Worm (Caenorhabditis elegans) whole organism, L1 larva: ENCODE results near the gene imb-2.
"Not testable (repeated sequence)": the region's sequence is repeated elsewhere in the genome, so short reads cannot be mapped to it uniquely, and the experiment has no call there.

Experiments
- C04F5.9 ChIP-seq: sonication (generic microtip); optimal IDR thresholded peaks from 2 replicates; lab custom pipeline; 2016; ENCODE audit warnings: missing genetic modification characterization, missing compliant biosample characterization
- C16A3.4 ChIP-seq: fragments of 150-350 bp; optimal IDR thresholded peaks from 2 replicates; lab custom pipeline; 2014; ENCODE audit warnings: missing biosample characterization, missing genetic modification characterization
- F16B12.6 ChIP-seq: fragments of 150-350 bp; optimal IDR thresholded peaks from 2 replicates; lab custom pipeline; 2014; ENCODE audit warnings: missing biosample characterization, missing genetic modification characterization
- Y116A8C.19 ChIP-seq: sonication (generic microtip); optimal IDR thresholded peaks from 2 replicates; lab custom pipeline; 2016; ENCODE audit warnings: missing compliant biosample characterization, missing genetic modification characterization, borderline replicate concordance
- aha-1 ChIP-seq: fragments of 150-350 bp; optimal IDR thresholded peaks from 2 replicates; lab custom pipeline; 2014; ENCODE audit warnings: missing biosample characterization, missing genetic modification characterization
- blmp-1 ChIP-seq: fragments of 150-350 bp; optimal IDR thresholded peaks from 2 replicates; lab custom pipeline; 2014; ENCODE audit warnings: missing biosample characterization, missing genetic modification characterization
- ceh-8 ChIP-seq: fragments of 200-800 bp; sonication (Bioruptor generic); optimal IDR thresholded peaks from 2 replicates; lab custom pipeline; 2018; ENCODE audit warnings: mild to moderate bottlenecking, missing genetic modification characterization, moderate library complexity, missing compliant biosample characterization
- ceh-90 ChIP-seq: sonication (generic microtip); optimal IDR thresholded peaks from 2 replicates; lab custom pipeline; 2016; ENCODE audit warnings: missing genetic modification characterization, missing compliant biosample characterization
- ces-1 ChIP-seq: fragments of 150-350 bp; optimal IDR thresholded peaks from 2 replicates; lab custom pipeline; 2014; ENCODE audit warnings: missing biosample characterization, missing genetic modification reagents, missing genetic modification characterization
- dpl-1 ChIP-seq, 3 experiments: fragments of 150-350 bp in 2 of 3; sonication (generic microtip) in 1 of 3; optimal IDR thresholded peaks; 2 replicates each; lab custom pipeline; 2014 to 2017; ENCODE audit warnings: missing biosample characterization in 3 of 3, missing genetic modification characterization in 3 of 3, missing genetic modification reagents in 3 of 3
- efl-1 ChIP-seq, 4 experiments: fragments of 150-350 bp; optimal IDR thresholded peaks in 3 of 4; peaks in 1 of 4; 1 replicate in 1 of 4; 2 replicates in 3 of 4; lab custom pipeline; 2014; ENCODE audit warnings: missing biosample characterization in 2 of 4, missing genetic modification characterization in 2 of 4, missing genetic modification reagents in 2 of 4
- efl-3 ChIP-seq: fragments of 200-800 bp; sonication (Bioruptor generic); optimal IDR thresholded peaks from 2 replicates; lab custom pipeline; 2018; ENCODE audit warnings: mild to moderate bottlenecking, missing genetic modification characterization, missing compliant biosample characterization
- elt-3 ChIP-seq, 6 experiments: fragments of 150-350 bp in 1 of 6; sonication (generic microtip); optimal IDR thresholded peaks; 2 replicates each; lab custom pipeline; 2017 to 2018; ENCODE audit warnings: missing biosample characterization in 6 of 6, missing genetic modification characterization in 6 of 6, inconsistent platforms in 1 of 6
- fkh-10 ChIP-seq: sonication (generic microtip); optimal IDR thresholded peaks from 2 replicates; lab custom pipeline; 2017; ENCODE audit warnings: missing biosample characterization, missing genetic modification reagents, missing genetic modification characterization
- fkh-8 ChIP-seq: sonication (generic microtip); optimal IDR thresholded peaks from 2 replicates; lab custom pipeline; 2016; ENCODE audit warnings: mild to moderate bottlenecking, missing genetic modification characterization, missing compliant biosample characterization
- fos-1 ChIP-seq: fragments of 150-350 bp; optimal IDR thresholded peaks from 2 replicates; lab custom pipeline; 2014; ENCODE audit warnings: missing biosample characterization, missing genetic modification characterization
- hlh-17 ChIP-seq: fragments of 200-800 bp; sonication (Bioruptor generic); optimal IDR thresholded peaks from 2 replicates; lab custom pipeline; 2018; ENCODE audit warnings: missing genetic modification characterization, mild to moderate bottlenecking, missing compliant biosample characterization, moderate library complexity, borderline replicate concordance
- irx-1 ChIP-seq: sonication (generic microtip); optimal IDR thresholded peaks from 2 replicates; lab custom pipeline; 2016; ENCODE audit warnings: missing genetic modification characterization, missing compliant biosample characterization
- isw-1 ChIP-seq: fragments of 200-800 bp; sonication (Bioruptor generic); IDR thresholded peaks from 2 replicates; pipeline ENCODE4 v1.3.6; 2022; ENCODE audit warnings: missing genetic modification characterization, missing compliant biosample characterization
- jun-1 ChIP-seq: fragments of 150-350 bp; optimal IDR thresholded peaks from 2 replicates; lab custom pipeline; 2014; ENCODE audit warnings: missing biosample characterization, missing genetic modification reagents, missing genetic modification characterization
- lin-13 ChIP-seq: fragments of 150-350 bp; optimal IDR thresholded peaks from 2 replicates; lab custom pipeline; 2014; ENCODE audit warnings: missing biosample characterization, missing genetic modification reagents, missing genetic modification characterization
- lin-15B ChIP-seq: fragments of 150-350 bp; sonication (generic microtip); optimal IDR thresholded peaks from 3 replicates; lab custom pipeline; 2014; ENCODE audit warnings: missing biosample characterization, missing genetic modification characterization
- lin-35 ChIP-seq, 2 experiments: fragments of 150-350 bp; optimal IDR thresholded peaks; 2 replicates each; lab custom pipeline; 2014; ENCODE audit warnings: missing biosample characterization in 2 of 2, missing genetic modification characterization in 2 of 2, missing genetic modification reagents in 2 of 2
- lin-39 ChIP-seq: fragments of 150-350 bp; optimal IDR thresholded peaks from 2 replicates; lab custom pipeline; 2014; ENCODE audit warnings: missing biosample characterization, missing genetic modification reagents, missing genetic modification characterization
- lir-3 ChIP-seq: sonication (generic microtip); optimal IDR thresholded peaks from 2 replicates; lab custom pipeline; 2016; ENCODE audit warnings: mild to moderate bottlenecking, missing genetic modification characterization, moderate library complexity, missing compliant biosample characterization; ENCODE audit not compliant: poor library complexity
- lsy-2 ChIP-seq, 2 experiments: fragments of 150-350 bp; optimal IDR thresholded peaks; 2 replicates each; lab custom pipeline; 2014; ENCODE audit warnings: missing biosample characterization in 2 of 2, missing genetic modification characterization in 2 of 2
- nhr-12 ChIP-seq: sonication (generic microtip); optimal IDR thresholded peaks from 2 replicates; lab custom pipeline; 2017; ENCODE audit warnings: missing biosample characterization, missing genetic modification characterization
- nhr-20 ChIP-seq: sonication (generic microtip); optimal IDR thresholded peaks from 2 replicates; lab custom pipeline; 2016; ENCODE audit warnings: mild to moderate bottlenecking, missing genetic modification characterization, missing compliant biosample characterization
- nhr-237 ChIP-seq: fragments of 150-350 bp; optimal IDR thresholded peaks from 2 replicates; lab custom pipeline; 2014; ENCODE audit warnings: missing biosample characterization, missing genetic modification characterization
- nhr-47 ChIP-seq: sonication (generic microtip); optimal IDR thresholded peaks from 2 replicates; lab custom pipeline; 2016; ENCODE audit warnings: mild to moderate bottlenecking, missing genetic modification characterization, moderate library complexity, missing compliant biosample characterization
- nhr-84 ChIP-seq: sonication (generic microtip); optimal IDR thresholded peaks from 2 replicates; lab custom pipeline; 2017; ENCODE audit warnings: missing biosample characterization, missing genetic modification characterization
- nhr-85 ChIP-seq: sonication (generic microtip); peaks from one replicate; lab custom pipeline; 2016; ENCODE audit warnings: missing genetic modification characterization, inconsistent platforms, missing compliant biosample characterization
- pag-3 ChIP-seq: sonication (generic microtip); optimal IDR thresholded peaks from 2 replicates; lab custom pipeline; 2017; ENCODE audit warnings: missing genetic modification characterization, mild to moderate bottlenecking, missing compliant biosample characterization, antibody characterized with exemption, borderline replicate concordance; ENCODE audit not compliant: insufficient read depth
- rnt-1 ChIP-seq: sonication (generic microtip); optimal IDR thresholded peaks from 2 replicates; lab custom pipeline; 2016; ENCODE audit warnings: mild to moderate bottlenecking, missing genetic modification characterization, moderate library complexity, missing compliant biosample characterization
- sox-4 ChIP-seq: sonication (generic microtip); optimal IDR thresholded peaks from 2 replicates; lab custom pipeline; 2016; ENCODE audit warnings: missing genetic modification characterization, missing compliant biosample characterization
- sptf-1 ChIP-seq: fragments of 150-350 bp; optimal IDR thresholded peaks from 2 replicates; lab custom pipeline; 2014; ENCODE audit warnings: missing biosample characterization, missing genetic modification characterization
- swsn-7 ChIP-seq: sonication (generic microtip); optimal IDR thresholded peaks from 2 replicates; lab custom pipeline; 2016; ENCODE audit warnings: missing genetic modification characterization, missing compliant biosample characterization
- unc-86 ChIP-seq: sonication (generic microtip); optimal IDR thresholded peaks from 2 replicates; lab custom pipeline; 2016; ENCODE audit warnings: missing genetic modification characterization, missing compliant biosample characterization
- vab-15 ChIP-seq: sonication (generic microtip); optimal IDR thresholded peaks from 2 replicates; lab custom pipeline; 2017; ENCODE audit warnings: missing genotype, mild to moderate bottlenecking, missing genetic modification characterization, missing compliant biosample characterization
- zag-1 ChIP-seq: fragments of 150-350 bp; optimal IDR thresholded peaks from 2 replicates; lab custom pipeline; 2014; ENCODE audit warnings: missing biosample characterization, missing genetic modification characterization
- ztf-4 ChIP-seq: fragments of 150-350 bp; optimal IDR thresholded peaks from 2 replicates; lab custom pipeline; 2014; ENCODE audit warnings: missing biosample characterization, missing genetic modification characterization

imb-2 gene

ce11 chrII:14318027-14318426, 47.5 kb upstream of the imb-2 start, which contains the start of gene Y54G11A.14:
TSS of gene Y54G11A.14 (plus strand) at chrII:14318158.
- no peak for TF ChIP-seq zag-1 (tag; lab: Kevin White, UChicago)
- TF ChIP-seq irx-1: no peak
- no peak for TF ChIP-seq nhr-47
- TF ChIP-seq hlh-17 (GFP tag; lab: Kevin White, UChicago): no peak
- TF ChIP-seq nhr-85: no peak
- no peak for TF ChIP-seq C04F5.9 (tag; lab: Kevin White, UChicago)
- no peak for TF ChIP-seq fkh-8 (tag; lab: Kevin White, UChicago)
- TF ChIP-seq ztf-4: no peak
- TF ChIP-seq dpl-1 (GFP tag; optimal IDR thresholded peaks at IDR 0.05; lab: Kevin White, UChicago): no peak
- TF ChIP-seq elt-3 (tag; optimal IDR thresholded peaks at IDR 0.05; lab: Kevin White, UChicago): no peak
- no peak for TF ChIP-seq jun-1 (tag; lab: Kevin White, UChicago)
- TF ChIP-seq rnt-1: no peak
- no peak for TF ChIP-seq lsy-2 (tag; optimal IDR thresholded peaks at IDR 0.05; lab: Kevin White, UChicago)

ce11 chrII:14319227-14319626, 46.3 kb upstream of the imb-2 start:
- no peak for TF ChIP-seq vab-15 (tag; lab: Kevin White, UChicago)
- TF ChIP-seq ceh-8: peak; percentile 48
- no peak for TF ChIP-seq isw-1 (GFP tag; lab: Robert Waterston, UW)
- TF ChIP-seq unc-86 (tag; lab: Kevin White, UChicago): no peak

ce11 chrII:14321225-14321624, 44.3 kb upstream of the imb-2 start:
- peak; percentile 16 for TF ChIP-seq F16B12.6 (tag; lab: Kevin White, UChicago)
- no peak for TF ChIP-seq lin-35 (GFP tag; optimal IDR thresholded peaks at IDR 0.05; lab: Kevin White, UChicago)
- TF ChIP-seq ceh-8: peak; percentile 36
- TF ChIP-seq dpl-1 (GFP tag; optimal IDR thresholded peaks at IDR 0.05; lab: Kevin White, UChicago): peak in 1 of 3 experiments; percentile 22
- TF ChIP-seq efl-1 (optimal IDR thresholded peaks at IDR 0.05; lab: Kevin White, UChicago): peak in 1 of 2 experiments; percentile 18
- peak in 1 of 2 experiments; percentile 18 for TF ChIP-seq efl-1 (GFP tag; optimal IDR thresholded peaks at IDR 0.05 in 1 of 2; lab: Kevin White, UChicago)
- TF ChIP-seq, all 84 proteins: peak for 4

- TF ChIP-seq lin-39, lir-3, nhr-84: not testable (repeated sequence)
These were observed 21.3 kb upstream of the imb-2 start, which contains the start of gene ddl-3 for ce11 chrII:14344166-14344565. TSS of gene ddl-3 (minus strand) at chrII:14344454.

ce11 chrII:14346243-14346642, 19.3 kb upstream of the imb-2 start, which contains the start of gene Y54G11A.9:
TSS of gene Y54G11A.9 (minus strand) at chrII:14346438.
- TF ChIP-seq efl-1 (optimal IDR thresholded peaks at IDR 0.05; lab: Kevin White, UChicago): peak in 1 of 2 experiments; percentile 14
- TF ChIP-seq efl-1 (GFP tag; optimal IDR thresholded peaks at IDR 0.05 in 1 of 2; lab: Kevin White, UChicago): not testable (repeated sequence)

ce11 chrII:14349356-14349923, 16.1 kb upstream of the imb-2 start, which contains the start of the genes Y54G11A.17, lin-7 and elof-1:
TSS of gene Y54G11A.17 (minus strand) at chrII:14349406.
TSS of gene lin-7 (minus strand) at chrII:14349406.
TSS of gene elof-1 (plus strand) at chrII:14349738.
- TF ChIP-seq aha-1 (peak; percentile 12), nhr-47 (peak; percentile 89), vab-15 (tag; lab: Kevin White, UChicago) (peak; percentile 96), Y116A8C.19 (tag; lab: Kevin White, UChicago) (no peak), fkh-10 (peak; percentile 68), jun-1 (tag; lab: Kevin White, UChicago) (peak; percentile 78), ceh-90 (tag; lab: Kevin White, UChicago) (peak; percentile 18), nhr-84 (no peak), lin-15B (tag; lab: Kevin White, UChicago) (peak; percentile 86), pag-3 (tag; lab: Kevin White, UChicago) (peak; percentile 15), lin-13 (GFP tag; lab: Kevin White, UChicago) (peak; percentile 86), blmp-1 (tag; lab: Kevin White, UChicago) (peak; percentile 73), sox-4 (no peak), nhr-85 (peak; percentile 86), fos-1 (tag; lab: Kevin White, UChicago) (peak; percentile 86), nhr-20 (tag; lab: Kevin White, UChicago) (peak; percentile 81), C04F5.9 (tag; lab: Kevin White, UChicago) (peak; percentile 55), sptf-1 (tag; lab: Kevin White, UChicago) (no peak), C16A3.4 (peak; percentile 96), ces-1 (GFP tag; lab: Kevin White, UChicago) (no peak), irx-1 (peak; percentile 70), efl-3 (GFP tag; lab: Kevin White, UChicago) (no peak), nhr-12 (tag; lab: Kevin White, UChicago) (no peak), swsn-7 (peak; percentile 79), nhr-237 (tag; lab: Kevin White, UChicago) (peak; percentile 36)
